Fruit fly (Drosophila melanogaster) whole organism, pupa: ENCODE results near the gene RtcB.

ENCODE experiments used
- CG13204 ChIP-seq: fragments of 200-800 bp; sonication (Bioruptor generic); optimal IDR thresholded peaks from 2 replicates; lab custom pipeline; 2018; ENCODE audit warnings: missing biosample characterization, mild to moderate bottlenecking, missing genetic modification characterization, moderate library complexity
- CG14655 ChIP-seq: fragments of 200-800 bp; sonication (Bioruptor generic); optimal IDR thresholded peaks from 3 replicates; lab custom pipeline; 2017; ENCODE audit warnings: mild to moderate bottlenecking, missing biosample characterization, missing genetic modification reagents, missing genetic modification characterization
- CG15710 ChIP-seq: fragments of 200-800 bp; sonication (Bioruptor generic); optimal IDR thresholded peaks from 2 replicates; lab custom pipeline; 2018; ENCODE audit warnings: missing biosample characterization, mild to moderate bottlenecking, missing genetic modification characterization, moderate library complexity
- CG17806 ChIP-seq: fragments of 200-800 bp; sonication (Bioruptor generic); optimal IDR thresholded peaks from 2 replicates; lab custom pipeline; 2018; ENCODE audit warnings: missing biosample characterization, mild to moderate bottlenecking, missing genetic modification characterization, moderate library complexity
- CG32121 ChIP-seq: fragments of 200-800 bp; sonication (Bioruptor generic); IDR thresholded peaks from 2 replicates; pipeline ENCODE4 v1.3.6; 2022; ENCODE audit warnings: missing biosample characterization, missing genetic modification characterization
- CG34367 ChIP-seq: fragments of 200-800 bp; sonication (Bioruptor generic); optimal IDR thresholded peaks from 2 replicates; lab custom pipeline; 2018; ENCODE audit warnings: missing biosample characterization, mild to moderate bottlenecking, missing genetic modification characterization
- CG8159 ChIP-seq: fragments of 200-800 bp; sonication (Bioruptor generic); optimal IDR thresholded peaks from 3 replicates; lab custom pipeline; 2018; ENCODE audit warnings: missing biosample characterization, mild to moderate bottlenecking, missing genetic modification characterization, moderate library complexity
- CG9948 ChIP-seq: fragments of 200-800 bp; sonication (Bioruptor generic); optimal IDR thresholded peaks from 2 replicates; lab custom pipeline; 2018; ENCODE audit warnings: missing biosample characterization, mild to moderate bottlenecking, missing genetic modification characterization, moderate library complexity
- D1 ChIP-seq: fragments of 200-800 bp; sonication (Bioruptor generic); optimal IDR thresholded peaks from 2 replicates; lab custom pipeline; 2018; ENCODE audit warnings: missing biosample characterization, mild to moderate bottlenecking, missing genetic modification characterization, moderate library complexity
- EcR ChIP-seq: fragments of 200-800 bp; sonication (Bioruptor generic); optimal IDR thresholded peaks from 3 replicates; lab custom pipeline; 2019; ENCODE audit warnings: missing biosample characterization, missing genetic modification characterization, mild to moderate bottlenecking, moderate library complexity, missing genetic modification reagents
- Ets98B ChIP-seq: fragments of 200-800 bp; sonication (Bioruptor generic); IDR thresholded peaks from 2 replicates; pipeline ENCODE4 v1.3.6; 2022; ENCODE audit warnings: missing biosample characterization, missing genetic modification characterization
- Pif1A ChIP-seq: fragments of 200-800 bp; sonication (Bioruptor generic); optimal IDR thresholded peaks from 3 replicates; lab custom pipeline; 2016; ENCODE audit warnings: missing biosample characterization, missing genetic modification characterization
- Snoo ChIP-seq: fragments of 200-800 bp; sonication (Bioruptor generic); optimal IDR thresholded peaks from 3 replicates; lab custom pipeline; 2017; ENCODE audit warnings: missing biosample characterization, mild to moderate bottlenecking, missing genetic modification characterization, inconsistent platforms
- fd96Ca ChIP-seq: fragments of 200-800 bp; sonication (Bioruptor generic); IDR thresholded peaks from 3 replicates; pipeline ENCODE4 v1.3.6; 2022; ENCODE audit warnings: missing biosample characterization, missing genetic modification characterization
- gl ChIP-seq: fragments of 200-800 bp; sonication (Bioruptor generic); optimal IDR thresholded peaks from 2 replicates; lab custom pipeline; 2018; ENCODE audit warnings: missing biosample characterization, mild to moderate bottlenecking, missing genetic modification characterization
- rn ChIP-seq: fragments of 200-800 bp; sonication (Bioruptor generic); IDR thresholded peaks from 2 replicates; pipeline ENCODE4 v1.3.6; 2022; ENCODE audit warnings: missing biosample characterization, missing genetic modification characterization

Gene RtcB

dm6 chr2L:19479249-19479984 lies 49.0 kb downstream of the RtcB start:
- TF ChIP-seq CG34367 (tag; lab: Kevin White, UChicago) (no peak), EcR (no peak), Snoo (tag; lab: Kevin White, UChicago) (no peak), CG13204 (no peak), D1 (tag; lab: Kevin White, UChicago) (no peak), gl (tag; lab: Kevin White, UChicago) (no peak), fd96Ca (no peak), CG17806 (no peak), rn (GFP tag; lab: Robert Waterston, UW) (no peak), CG15710 (tag; lab: Kevin White, UChicago) (no peak), Pif1A (GFP tag; lab: Kevin White, UChicago) (no peak)
- TF ChIP-seq, all 21 proteins: peak for 0

dm6 chr2L:19480406-19481334 lies 50.2 kb downstream of the RtcB start:
- TF ChIP-seq CG8159 (tag; lab: Kevin White, UChicago): no peak
- no peak for TF ChIP-seq gl (tag; lab: Kevin White, UChicago)
- no peak for TF ChIP-seq CG14655
- no peak for TF ChIP-seq Ets98B (GFP tag; lab: Robert Waterston, UW)
- TF ChIP-seq D1 (tag; lab: Kevin White, UChicago): no peak
- TF ChIP-seq CG9948 (tag; lab: Kevin White, UChicago): no peak
- TF ChIP-seq CG32121: no peak
